Worm (Caenorhabditis elegans) whole organism, L4 larva: ENCODE measurements around the gene Y50E8A.1.

Experiments used
- F26F4.8 ChIP-seq: fragments of 200-800 bp; sonication (Bioruptor generic); conservative IDR thresholded peaks from 2 replicates; pipeline ENCODE4 v1.3.6; 2022; ENCODE audit warnings: missing genetic modification characterization, missing compliant biosample characterization
- T20F7.1 ChIP-seq: fragments of 200-800 bp; sonication (Bioruptor generic); optimal IDR thresholded peaks from 2 replicates; lab custom pipeline; 2018; ENCODE audit warnings: mild to moderate bottlenecking, missing genetic modification characterization, missing compliant biosample characterization
- Y105C5A.15 ChIP-seq: fragments of 200-800 bp; sonication (Bioruptor generic); IDR thresholded peaks from 2 replicates; pipeline ENCODE4 v1.3.6; 2022; ENCODE audit warnings: missing genetic modification characterization, missing compliant biosample characterization
- Y75B8A.6 ChIP-seq: fragments of 200-800 bp; sonication (Bioruptor generic); IDR thresholded peaks from 2 replicates; pipeline ENCODE4 v1.3.6; 2022; ENCODE audit warnings: missing genetic modification reagents, missing genetic modification characterization, missing compliant biosample characterization
- ZK337.2 ChIP-seq: fragments of 200-800 bp; sonication (Bioruptor generic); IDR thresholded peaks from 2 replicates; pipeline ENCODE4 v1.3.6; 2022; ENCODE audit warnings: missing genetic modification reagents, missing genetic modification characterization, missing compliant biosample characterization
- aha-1 ChIP-seq: fragments of 150-350 bp; peaks from one replicate; lab custom pipeline; 2014; ENCODE audit warnings: missing biosample characterization, missing genetic modification characterization
- aly-2 ChIP-seq: sonication (generic microtip); optimal IDR thresholded peaks from 2 replicates; lab custom pipeline; 2018; ENCODE audit warnings: missing biosample characterization, missing genetic modification characterization
- ama-1 ChIP-seq: fragments of 150-350 bp; optimal IDR thresholded peaks from 2 replicates; lab custom pipeline; 2014; ENCODE audit warnings: inconsistent platforms, mixed read lengths
- ceh-20 ChIP-seq: fragments of 200-800 bp; sonication (Bioruptor generic); IDR thresholded peaks from 2 replicates; pipeline ENCODE4 v1.3.6; 2022; ENCODE audit warnings: missing genetic modification reagents, missing genetic modification characterization, missing compliant biosample characterization
- ces-1 ChIP-seq: fragments of 150-350 bp; sonication (generic microtip); optimal IDR thresholded peaks from 4 replicates; lab custom pipeline; 2014; ENCODE audit warnings: missing biosample characterization, missing genetic modification reagents, missing genetic modification characterization
- cey-2 ChIP-seq: sonication (generic microtip); optimal IDR thresholded peaks from 3 replicates; lab custom pipeline; 2017; ENCODE audit warnings: missing genetic modification characterization, mild to moderate bottlenecking, missing compliant biosample characterization, antibody characterized with exemption, borderline replicate concordance; ENCODE audit not compliant: insufficient read depth
- ctbp-1 ChIP-seq: fragments of 200-800 bp; sonication (Bioruptor generic); IDR thresholded peaks from 2 replicates; pipeline ENCODE4 v1.3.6; 2022; ENCODE audit warnings: missing genetic modification reagents, missing genetic modification characterization, missing compliant biosample characterization
- daf-16 ChIP-seq, 3 experiments: sonication (generic microtip); optimal IDR thresholded peaks; 2 replicates each; lab custom pipeline; 2016 to 2017; ENCODE audit warnings: missing genetic modification characterization in 3 of 3, missing genetic modification reagents in 3 of 3, mild to moderate bottlenecking in 2 of 3, missing compliant biosample characterization in 2 of 3, missing biosample characterization in 1 of 3, moderate library complexity in 1 of 3
- dmd-6 ChIP-seq: fragments of 200-800 bp; sonication (Bioruptor generic); IDR thresholded peaks from 2 replicates; pipeline ENCODE4 v1.3.6; 2022; ENCODE audit warnings: missing genetic modification reagents, missing genetic modification characterization, missing compliant biosample characterization
- fos-1 ChIP-seq: fragments of 150-350 bp; optimal IDR thresholded peaks from 2 replicates; lab custom pipeline; 2014; ENCODE audit warnings: missing biosample characterization, missing genetic modification characterization
- hif-1 ChIP-seq, 2 experiments: sonication (generic microtip); optimal IDR thresholded peaks; 2 replicates each; lab custom pipeline; 2016 to 2017; ENCODE audit warnings: missing compliant biosample characterization in 2 of 2, missing genetic modification characterization in 2 of 2, missing genetic modification reagents in 2 of 2, missing genotype in 2 of 2, mild to moderate bottlenecking in 1 of 2
- hlh-11 ChIP-seq: fragments of 200-800 bp; sonication (Bioruptor generic); optimal IDR thresholded peaks from 2 replicates; lab custom pipeline; 2018; ENCODE audit warnings: mild to moderate bottlenecking, missing genetic modification characterization, missing compliant biosample characterization
- lim-7 ChIP-seq: fragments of 200-800 bp; sonication (Bioruptor generic); IDR thresholded peaks from 2 replicates; pipeline ENCODE4 v1.3.6; 2022; ENCODE audit warnings: missing genetic modification characterization, missing compliant biosample characterization
- lin-13 ChIP-seq: fragments of 150-350 bp; optimal IDR thresholded peaks from 2 replicates; lab custom pipeline; 2014; ENCODE audit warnings: missing biosample characterization, missing genetic modification reagents, missing genetic modification characterization
- lin-15B ChIP-seq: fragments of 150-350 bp; sonication (generic microtip); optimal IDR thresholded peaks from 3 replicates; lab custom pipeline; 2014; ENCODE audit warnings: missing biosample characterization, missing genetic modification characterization
- lin-29 ChIP-seq: fragments of 200-800 bp; sonication (Bioruptor generic); IDR thresholded peaks from 2 replicates; pipeline ENCODE4 v1.3.6; 2022; ENCODE audit warnings: missing genetic modification reagents, missing genetic modification characterization, missing compliant biosample characterization
- lir-3 ChIP-seq: sonication (generic microtip); optimal IDR thresholded peaks from 2 replicates; lab custom pipeline; 2016; ENCODE audit warnings: mild to moderate bottlenecking, missing genetic modification characterization, missing compliant biosample characterization
- lsy-2 ChIP-seq, 2 experiments: fragments of 150-350 bp in 1 of 2; sonication (generic microtip) in 1 of 2; optimal IDR thresholded peaks; 2 replicates each; lab custom pipeline; 2014 to 2017; ENCODE audit warnings: missing biosample characterization in 2 of 2, missing genetic modification characterization in 2 of 2
- mdl-1 ChIP-seq, 2 experiments: fragments of 150-350 bp in 1 of 2; sonication (generic microtip) in 1 of 2; optimal IDR thresholded peaks; 2 replicates each; lab custom pipeline; 2014 to 2017; ENCODE audit warnings: missing biosample characterization in 2 of 2, missing genetic modification characterization in 2 of 2
- mdt-29 ChIP-seq: fragments of 200-800 bp; sonication (Bioruptor generic); IDR thresholded peaks from 2 replicates; pipeline ENCODE4 v1.3.6; 2022; ENCODE audit warnings: missing genetic modification reagents, missing genetic modification characterization, missing compliant biosample characterization
- mep-1 ChIP-seq: fragments of 150-350 bp; sonication (generic microtip); optimal IDR thresholded peaks from 3 replicates; lab custom pipeline; 2014; ENCODE audit warnings: missing biosample characterization, missing genetic modification characterization
- mes-2 ChIP-seq: sonication (generic microtip); optimal IDR thresholded peaks from 2 replicates; lab custom pipeline; 2016; ENCODE audit warnings: missing genotype, mild to moderate bottlenecking, missing genetic modification characterization, missing compliant biosample characterization; ENCODE audit not compliant: poor library complexity, severe bottlenecking
- mxl-2 ChIP-seq: fragments of 200-800 bp; sonication (Bioruptor generic); conservative IDR thresholded peaks from 2 replicates; pipeline ENCODE4 v1.3.6; 2022; ENCODE audit warnings: missing genetic modification reagents, missing genetic modification characterization, missing compliant biosample characterization
- mxl-3 ChIP-seq: fragments of 200-800 bp; sonication (Bioruptor generic); optimal IDR thresholded peaks from 2 replicates; lab custom pipeline; 2018; ENCODE audit warnings: mild to moderate bottlenecking, missing genetic modification characterization, missing compliant biosample characterization
- nhr-102 ChIP-seq: sonication (generic microtip); optimal IDR thresholded peaks from 2 replicates; lab custom pipeline; 2016; ENCODE audit warnings: mild to moderate bottlenecking, missing genetic modification characterization, moderate library complexity, missing compliant biosample characterization
- nhr-42 ChIP-seq: fragments of 200-800 bp; sonication (Bioruptor generic); IDR thresholded peaks from 2 replicates; pipeline ENCODE4 v1.3.6; 2022; ENCODE audit warnings: missing genetic modification characterization, missing compliant biosample characterization
- nhr-48 ChIP-seq: sonication (generic microtip); optimal IDR thresholded peaks from 2 replicates; lab custom pipeline; 2016; ENCODE audit warnings: mild to moderate bottlenecking, missing genetic modification characterization, missing compliant biosample characterization
- nhr-6 ChIP-seq: fragments of 150-350 bp; optimal IDR thresholded peaks from 2 replicates; lab custom pipeline; 2014; ENCODE audit warnings: missing biosample characterization, missing genetic modification characterization
- pha-4 ChIP-seq, 2 experiments: fragments of 150-350 bp in 1 of 2; fragments of 200-800 bp in 1 of 2; sonication (Bioruptor generic) in 1 of 2; IDR thresholded peaks in 1 of 2; optimal IDR thresholded peaks in 1 of 2; 2 replicates each; pipeline versions ENCODE4 v1.3.6 to Lab custom; 2014 to 2022; ENCODE audit warnings: missing genetic modification characterization in 2 of 2, missing genetic modification reagents in 2 of 2, missing biosample characterization in 1 of 2, missing compliant biosample characterization in 1 of 2
- pqm-1 ChIP-seq: sonication (generic microtip); optimal IDR thresholded peaks from 2 replicates; lab custom pipeline; 2017; ENCODE audit warnings: missing biosample characterization, missing genetic modification characterization
- saeg-2 ChIP-seq: fragments of 200-800 bp; sonication (Bioruptor generic); IDR thresholded peaks from 2 replicates; pipeline ENCODE4 v1.3.6; 2022; ENCODE audit warnings: missing genetic modification reagents, missing genetic modification characterization, missing compliant biosample characterization
- set-16 ChIP-seq: fragments of 200-800 bp; sonication (Bioruptor generic); IDR thresholded peaks from 2 replicates; pipeline ENCODE4 v1.3.6; 2022; ENCODE audit warnings: missing genetic modification reagents, missing genetic modification characterization, missing compliant biosample characterization
- snpc-1.2 ChIP-seq: fragments of 200-800 bp; sonication (Bioruptor generic); IDR thresholded peaks from 2 replicates; pipeline ENCODE4 v1.3.6; 2022; ENCODE audit warnings: missing genetic modification reagents, missing genetic modification characterization, missing compliant biosample characterization
- snpc-4 ChIP-seq: fragments of 150-350 bp; optimal IDR thresholded peaks from 2 replicates; lab custom pipeline; 2014; ENCODE audit warnings: missing biosample characterization, missing genetic modification characterization
- unc-39 ChIP-seq: sonication (generic microtip); optimal IDR thresholded peaks from 2 replicates; lab custom pipeline; 2017; ENCODE audit warnings: missing biosample characterization, missing genetic modification characterization
- unc-62 ChIP-seq, 3 experiments: fragments of 150-350 bp in 1 of 3; sonication (generic microtip); optimal IDR thresholded peaks in 2 of 3; peaks in 1 of 3; 1 replicate in 1 of 3; 2 replicates in 2 of 3; lab custom pipeline; 2014 to 2017; ENCODE audit warnings: missing biosample characterization in 3 of 3, missing genetic modification characterization in 3 of 3, missing genetic modification reagents in 3 of 3, missing genotype in 1 of 3
- zip-2 ChIP-seq: fragments of 150-350 bp; optimal IDR thresholded peaks from 2 replicates; lab custom pipeline; 2014; ENCODE audit warnings: missing biosample characterization, missing genetic modification characterization

The Y50E8A.1 gene

DNA sequence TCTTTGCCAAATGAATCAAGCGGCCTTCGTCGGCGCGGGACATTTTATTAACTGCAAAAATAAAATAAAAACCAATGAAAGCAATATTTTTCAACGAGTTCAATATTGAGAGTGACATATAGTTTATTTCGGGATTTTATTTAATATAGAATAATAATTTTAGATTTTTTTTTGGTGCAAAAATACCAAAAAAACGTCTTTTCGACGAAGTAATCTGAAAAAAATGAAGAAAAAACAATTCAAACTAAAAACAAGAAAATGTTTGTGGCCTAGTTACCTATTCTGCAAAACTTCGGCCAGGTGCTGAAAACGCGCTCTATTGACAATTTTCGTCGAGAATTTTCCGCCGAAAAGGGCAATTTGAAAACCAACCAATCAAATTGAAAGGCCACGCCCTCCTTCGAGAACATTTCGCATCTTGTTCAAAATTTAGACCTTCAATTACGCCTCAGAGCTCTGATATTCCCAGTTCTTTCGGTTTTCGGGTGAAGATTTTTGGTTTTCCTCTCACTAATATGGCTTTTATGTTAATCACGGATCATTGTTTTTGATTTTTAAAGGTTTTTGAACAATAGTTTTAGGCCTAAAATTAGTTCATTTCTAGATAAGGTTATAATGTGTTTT is 41.1 kb upstream of the Y50E8A.1 start, which contains the start of gene C47E8.4 (continued):
- peak; percentile 97 for TF ChIP-seq ctbp-1 (GFP tag; lab: Robert Waterston, UW)
- TF ChIP-seq lin-13 (GFP tag; lab: Kevin White, UChicago), result peak; percentile 97
- TF ChIP-seq pqm-1 (tag; lab: Kevin White, UChicago), result peak; percentile 26
- no peak for TF ChIP-seq cey-2 (tag; lab: Kevin White, UChicago)
- TF ChIP-seq mdt-29 (GFP tag; lab: Robert Waterston, UW), result peak; percentile 99
- peak; percentile 91 for TF ChIP-seq T20F7.1
- TF ChIP-seq snpc-4, result peak; percentile 28
- peak; percentile 77 for TF ChIP-seq lir-3
- peak; percentile 93 for TF ChIP-seq lin-15B (tag; lab: Kevin White, UChicago)
- TF ChIP-seq fos-1, result no peak
- peak; percentile 95 for TF ChIP-seq ZK337.2
- TF ChIP-seq F26F4.8 (GFP tag; lab: Robert Waterston, UW), result no peak
- TF ChIP-seq aha-1 (tag; lab: Kevin White, UChicago), result peak; percentile 99
- peak; percentile 94 for TF ChIP-seq nhr-48 (tag; lab: Kevin White, UChicago)
- peak; percentile 69 for TF ChIP-seq mxl-3
- TF ChIP-seq snpc-1.2 (GFP tag; lab: Robert Waterston, UW), result peak; percentile 68
- TF ChIP-seq ces-1 (GFP tag; lab: Kevin White, UChicago), result peak; percentile 58
- TF ChIP-seq ceh-20, result peak; percentile 98
- TF ChIP-seq nhr-6 (tag; lab: Kevin White, UChicago), result peak; percentile 99

DNA sequence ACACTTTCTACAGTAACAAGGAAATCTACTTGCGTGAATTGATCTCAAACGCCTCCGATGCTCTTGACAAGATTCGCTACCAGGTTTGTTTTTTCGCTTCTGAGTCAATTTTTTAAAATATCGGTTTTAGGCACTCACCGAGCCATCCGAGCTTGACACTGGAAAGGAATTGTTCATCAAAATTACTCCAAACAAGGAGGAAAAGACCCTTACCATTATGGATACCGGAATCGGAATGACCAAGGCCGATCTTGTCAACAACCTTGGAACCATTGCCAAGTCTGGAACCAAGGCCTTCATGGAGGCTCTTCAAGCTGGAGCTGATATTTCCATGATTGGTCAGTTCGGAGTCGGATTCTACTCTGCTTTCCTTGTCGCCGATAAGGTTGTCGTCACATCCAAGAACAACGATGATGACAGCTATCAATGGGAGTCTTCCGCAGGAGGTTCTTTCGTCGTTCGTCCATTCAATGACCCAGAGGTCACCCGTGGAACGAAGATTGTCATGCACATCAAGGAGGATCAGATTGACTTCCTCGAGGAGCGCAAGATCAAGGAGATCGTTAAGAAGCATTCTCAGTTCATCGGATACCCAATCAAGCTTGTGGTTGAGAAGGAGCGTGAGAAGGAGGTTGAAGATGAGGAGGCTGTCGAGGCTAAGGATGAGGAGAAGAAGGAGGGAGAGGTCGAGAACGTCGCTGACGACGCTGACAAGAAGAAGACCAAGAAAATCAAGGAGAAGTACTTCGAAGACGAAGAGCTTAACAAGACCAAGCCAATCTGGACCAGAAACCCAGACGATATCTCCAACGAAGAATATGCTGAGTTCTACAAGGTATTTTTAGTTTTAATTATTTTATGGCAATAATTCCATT is 40.2 kb upstream of the Y50E8A.1 start:
- no peak for TF ChIP-seq ZK337.2
- peak; percentile 27 for TF ChIP-seq mep-1
- peak; percentile 24; the same call in 1 of the 2 replicates for TF ChIP-seq pha-4 (GFP tag; IDR thresholded peaks at IDR 0.05; lab: Robert Waterston, UW)
- no peak for TF ChIP-seq pha-4 (tag; optimal IDR thresholded peaks at IDR 0.05; lab: Kevin White, UChicago)
- TF ChIP-seq unc-39 (tag; lab: Kevin White, UChicago), result no peak
- no peak for TF ChIP-seq ces-1 (GFP tag; lab: Kevin White, UChicago)
- peak; percentile 21; the same call in 1 of the 2 replicates for TF ChIP-seq set-16 (GFP tag; lab: Robert Waterston, UW)
- TF ChIP-seq hlh-11 (tag; lab: Kevin White, UChicago), result no peak
- no peak for TF ChIP-seq mdl-1 (tag; optimal IDR thresholded peaks at IDR 0.05; lab: Kevin White, UChicago)
- peak; percentile 84 for TF ChIP-seq ama-1 (lab: Kevin White, UChicago)
- TF ChIP-seq snpc-1.2 (GFP tag; lab: Robert Waterston, UW), result peak; percentile 44; the same call in 1 of the 2 replicates
- 0 out of 2 replicates have a peak, but pooled peaks have one; percentile 70 for TF ChIP-seq lim-7 (GFP tag; lab: Robert Waterston, UW)
- TF ChIP-seq unc-62 (GFP tag; optimal IDR thresholded peaks at IDR 0.05 in 1 of 2; lab: Kevin White, UChicago), result peak in 1 of 2 experiments; percentile 97
- no peak for TF ChIP-seq unc-62 (tag; optimal IDR thresholded peaks at IDR 0.05; lab: Kevin White, UChicago)
- TF ChIP-seq daf-16 (GFP tag; optimal IDR thresholded peaks at IDR 0.05; lab: Kevin White, UChicago), result no peak
- no peak for TF ChIP-seq daf-16 (tag; optimal IDR thresholded peaks at IDR 0.05; lab: Kevin White, UChicago)
- no peak for TF ChIP-seq saeg-2 (GFP tag; lab: Robert Waterston, UW)
- peak in 1 of 2 experiments; percentile 9 for TF ChIP-seq lsy-2 (tag; optimal IDR thresholded peaks at IDR 0.05; lab: Kevin White, UChicago)
- no peak for TF ChIP-seq nhr-42
- no peak for TF ChIP-seq zip-2
- TF ChIP-seq aly-2 (tag; lab: Kevin White, UChicago), result no peak
- TF ChIP-seq Y105C5A.15 (GFP tag; lab: Robert Waterston, UW), result no peak
- TF ChIP-seq mxl-2, result no peak
- TF ChIP-seq lin-29 (GFP tag; lab: Robert Waterston, UW), result no peak
- TF ChIP-seq nhr-102 (tag; lab: Kevin White, UChicago), result no peak
- TF ChIP-seq hif-1 (tag; optimal IDR thresholded peaks at IDR 0.05; lab: Kevin White, UChicago), result no peak
- TF ChIP-seq mes-2 (tag; lab: Kevin White, UChicago), result no peak
- TF ChIP-seq dmd-6 (GFP tag; lab: Robert Waterston, UW), result 0 out of 2 replicates have a peak, but pooled peaks have one; percentile 6
- TF ChIP-seq Y75B8A.6 (GFP tag; lab: Robert Waterston, UW), result no peak
